Fruit fly (Drosophila melanogaster) whole organism, embryonic: ENCODE data around the gene CG44362.

Experiments used
- Ada2b ChIP-seq: fragments of 200-800 bp; sonication (Bioruptor generic); IDR thresholded peaks from 2 replicates; pipeline ENCODE4 v1.3.6; 2022; ENCODE audit warnings: missing biosample characterization, missing genetic modification characterization
- B-H1 ChIP-seq: fragments of 200-800 bp; sonication (Bioruptor generic); IDR thresholded peaks from 3 replicates; pipeline ENCODE4 v1.3.6; 2022; ENCODE audit warnings: missing biosample characterization, missing genetic modification characterization
- Bdp1 ChIP-seq: fragments of 200-800 bp; sonication (Bioruptor generic); optimal IDR thresholded peaks from 3 replicates; lab custom pipeline; 2016; ENCODE audit warnings: missing biosample characterization, missing genetic modification characterization
- Bgb ChIP-seq: fragments of 200-800 bp; sonication (Bioruptor generic); IDR thresholded peaks from 2 replicates; pipeline ENCODE4 v1.3.6; 2022; ENCODE audit warnings: missing biosample characterization, missing genetic modification characterization; ENCODE audit not compliant: partially characterized antibody
- CG10654 ChIP-seq: fragments of 200-800 bp; sonication (Bioruptor generic); optimal IDR thresholded peaks from 2 replicates; lab custom pipeline; 2016; ENCODE audit warnings: missing biosample characterization, missing genetic modification characterization
- CG12219 ChIP-seq: fragments of 200-800 bp; sonication (Bioruptor generic); optimal IDR thresholded peaks from 3 replicates; lab custom pipeline; 2018; ENCODE audit warnings: missing biosample characterization, mild to moderate bottlenecking, missing genetic modification characterization
- CG13624 ChIP-seq: fragments of 200-800 bp; sonication (Bioruptor generic); optimal IDR thresholded peaks from 2 replicates; lab custom pipeline; 2016; ENCODE audit warnings: missing biosample characterization, missing genetic modification characterization
- CG13894 ChIP-seq: fragments of 200-800 bp; sonication (Bioruptor generic); optimal IDR thresholded peaks from 3 replicates; lab custom pipeline; 2018; ENCODE audit warnings: missing biosample characterization, mild to moderate bottlenecking, missing genetic modification characterization, moderate library complexity
- CG14050 ChIP-seq: fragments of 200-800 bp; sonication (Bioruptor generic); IDR thresholded peaks from 3 replicates; pipeline ENCODE4 v1.3.6; 2022; ENCODE audit warnings: missing biosample characterization, missing genetic modification characterization
- CG15011 ChIP-seq: fragments of 200-800 bp; sonication (Bioruptor generic); optimal IDR thresholded peaks from 3 replicates; lab custom pipeline; 2018; ENCODE audit warnings: missing biosample characterization, mild to moderate bottlenecking, missing genetic modification characterization
- CG15514 ChIP-seq: fragments of 200-800 bp; sonication (Bioruptor generic); optimal IDR thresholded peaks from 3 replicates; lab custom pipeline; 2017; ENCODE audit warnings: missing biosample characterization, missing genetic modification characterization, mild to moderate bottlenecking, moderate library complexity, missing genetic modification reagents
- CG2199 ChIP-seq: fragments of 200-800 bp; sonication (Bioruptor generic); IDR thresholded peaks from 3 replicates; pipeline ENCODE4 v1.3.6; 2022; ENCODE audit warnings: missing biosample characterization, missing genetic modification characterization
- CG2889 ChIP-seq: fragments of 200-800 bp; sonication (Bioruptor generic); IDR thresholded peaks from 3 replicates; pipeline ENCODE4 v1.3.6; 2022; ENCODE audit warnings: missing biosample characterization, missing genetic modification characterization
- CG32772 ChIP-seq: fragments of 200-800 bp; sonication (Bioruptor generic); IDR thresholded peaks from 2 replicates; pipeline ENCODE4 v1.3.6; 2022; ENCODE audit warnings: missing biosample characterization, missing genetic modification characterization
- CG6689 ChIP-seq: fragments of 200-800 bp; sonication (Bioruptor generic); IDR thresholded peaks from 2 replicates; pipeline ENCODE4 v1.3.6; 2022; ENCODE audit warnings: missing biosample characterization, missing genetic modification characterization
- CG8290 ChIP-seq, 3 experiments: fragments of 200-800 bp; sonication (Bioruptor generic); optimal IDR thresholded peaks; 2 replicates each; lab custom pipeline; 2016 to 2019; ENCODE audit warnings: missing biosample characterization in 3 of 3, missing genetic modification characterization in 3 of 3, mild to moderate bottlenecking in 2 of 3, moderate library complexity in 1 of 3
- CG9797 ChIP-seq: fragments of 200-800 bp; sonication (Bioruptor generic); optimal IDR thresholded peaks from 3 replicates; lab custom pipeline; 2018; ENCODE audit warnings: missing biosample characterization, mild to moderate bottlenecking, missing genetic modification characterization
- D19A ChIP-seq: fragments of 200-800 bp; optimal IDR thresholded peaks from 3 replicates; lab custom pipeline; 2019; ENCODE audit warnings: missing biosample characterization, mild to moderate bottlenecking, missing genetic modification characterization, moderate library complexity
- Ets65A ChIP-seq: fragments of 200-800 bp; sonication (Bioruptor generic); peaks from one replicate; lab custom pipeline; 2016; ENCODE audit warnings: missing biosample characterization, missing genetic modification characterization
- Fer3 ChIP-seq: fragments of 200-800 bp; sonication (Bioruptor generic); optimal IDR thresholded peaks from 2 replicates; lab custom pipeline; 2018; ENCODE audit warnings: missing biosample characterization, mild to moderate bottlenecking, missing genetic modification characterization, moderate library complexity
- HLH54F ChIP-seq: fragments of 200-800 bp; sonication (Bioruptor generic); optimal IDR thresholded peaks from 3 replicates; lab custom pipeline; 2016; ENCODE audit warnings: missing biosample characterization, missing genetic modification characterization
- HmgZ ChIP-seq: fragments of 200-800 bp; sonication (Bioruptor generic); optimal IDR thresholded peaks from 2 replicates; lab custom pipeline; 2018; ENCODE audit warnings: missing biosample characterization, mild to moderate bottlenecking, missing genetic modification characterization
- Hr78 ChIP-seq, 2 experiments: fragments of 200-800 bp in 1 of 2; fragments of >200 bp in 1 of 2; sonication (Bioruptor generic) in 1 of 2; optimal IDR thresholded peaks; 2 replicates each; lab custom pipeline; 2017 to 2019; ENCODE audit warnings: missing biosample characterization in 2 of 2, missing genetic modification characterization in 2 of 2, mild to moderate bottlenecking in 1 of 2, moderate library complexity in 1 of 2
- Max ChIP-seq: fragments of 200-800 bp; sonication (Bioruptor generic); optimal IDR thresholded peaks from 2 replicates; lab custom pipeline; 2016; ENCODE audit warnings: missing biosample characterization, mild to moderate bottlenecking, missing genetic modification characterization
- Mes4 ChIP-seq: fragments of 200-800 bp; sonication (Bioruptor generic); optimal IDR thresholded peaks from 2 replicates; lab custom pipeline; 2016; ENCODE audit warnings: missing biosample characterization, missing genetic modification characterization
- Nf-YB ChIP-seq: fragments of 200-800 bp; sonication (Bioruptor generic); optimal IDR thresholded peaks from 3 replicates; lab custom pipeline; 2019; ENCODE audit warnings: missing biosample characterization, mild to moderate bottlenecking, missing genetic modification characterization, moderate library complexity
- Optix ChIP-seq: fragments of 200-800 bp; sonication (Bioruptor generic); IDR thresholded peaks from 3 replicates; pipeline ENCODE4 v1.3.6; 2022; ENCODE audit warnings: missing biosample characterization, missing genetic modification characterization
- Scr ChIP-seq: fragments of 200-800 bp; sonication (Bioruptor generic); IDR thresholded peaks from 2 replicates; pipeline ENCODE4 v1.3.6; 2022; ENCODE audit warnings: missing biosample characterization, missing genetic modification characterization; ENCODE audit not compliant: partially characterized antibody
- Six4 ChIP-seq: fragments of 200-800 bp; sonication (Bioruptor generic); optimal IDR thresholded peaks from 2 replicates; lab custom pipeline; 2016; ENCODE audit warnings: missing biosample characterization, missing genetic modification characterization
- amos ChIP-seq: fragments of 200-800 bp; sonication (Bioruptor generic); IDR thresholded peaks from 2 replicates; pipeline ENCODE4 v1.3.6; 2022; ENCODE audit warnings: missing biosample characterization, missing genetic modification characterization; ENCODE audit not compliant: partially characterized antibody
- bowl ChIP-seq: fragments of 200-800 bp; sonication (Bioruptor generic); IDR thresholded peaks from 2 replicates; pipeline ENCODE4 v1.3.6; 2022; ENCODE audit warnings: missing biosample characterization, missing genetic modification characterization
- chm ChIP-seq: fragments of 200-800 bp; sonication (Bioruptor generic); IDR thresholded peaks from 2 replicates; pipeline ENCODE4 v1.3.6; 2022; ENCODE audit warnings: missing biosample characterization, missing genetic modification characterization
- ci ChIP-seq: fragments of 200-800 bp; sonication (Bioruptor generic); IDR thresholded peaks from 3 replicates; pipeline ENCODE4 v1.3.6; 2022; ENCODE audit warnings: missing biosample characterization, missing genetic modification characterization
- eve ChIP-seq, 2 experiments: fragments of >200 bp; optimal IDR thresholded peaks; 2 replicates each; lab custom pipeline; 2017; ENCODE audit warnings: missing biosample characterization in 2 of 2, missing genetic modification characterization in 2 of 2
- gcm ChIP-seq: fragments of 200-800 bp; sonication (Bioruptor generic); optimal IDR thresholded peaks from 2 replicates; lab custom pipeline; 2019; ENCODE audit warnings: missing biosample characterization, mild to moderate bottlenecking, missing genetic modification characterization, moderate library complexity
- insv ChIP-seq, 2 experiments: fragments of 200-800 bp; sonication (Bioruptor generic); optimal IDR thresholded peaks; 3 replicates each; lab custom pipeline; 2016 to 2018; ENCODE audit warnings: missing biosample characterization in 2 of 2, missing genetic modification characterization in 2 of 2
- lab ChIP-seq: fragments of 200-800 bp; sonication (Bioruptor generic); optimal IDR thresholded peaks from 3 replicates; lab custom pipeline; 2017; ENCODE audit warnings: missing biosample characterization, missing genetic modification characterization, mild to moderate bottlenecking, moderate library complexity, missing genetic modification reagents
- lilli ChIP-seq: fragments of 200-800 bp; sonication (Bioruptor generic); optimal IDR thresholded peaks from 3 replicates; lab custom pipeline; 2016; ENCODE audit warnings: missing biosample characterization, missing genetic modification characterization
- lola ChIP-seq, 3 experiments: fragments of >200 bp in 2 of 3; fragments of 200-800 bp in 1 of 3; sonication (Bioruptor generic) in 1 of 3; optimal IDR thresholded peaks; 2 replicates each; lab custom pipeline; 2017 to 2019; ENCODE audit warnings: missing biosample characterization in 3 of 3, missing genetic modification characterization in 3 of 3, mild to moderate bottlenecking in 1 of 3, moderate library complexity in 1 of 3
- nerfin-2 ChIP-seq: fragments of 200-800 bp; sonication (Bioruptor generic); IDR thresholded peaks from 2 replicates; pipeline ENCODE4 v1.3.6; 2022; ENCODE audit warnings: missing biosample characterization, missing genetic modification characterization; ENCODE audit not compliant: partially characterized antibody
- prd ChIP-seq, 3 experiments: fragments of >200 bp in 2 of 3; fragments of 200-800 bp in 1 of 3; sonication (Bioruptor generic) in 1 of 3; optimal IDR thresholded peaks in 2 of 3; IDR thresholded peaks in 1 of 3; 2 replicates in 2 of 3; 3 replicates in 1 of 3; pipeline versions ENCODE4 v1.3.6 to Lab custom; 2017 to 2022; ENCODE audit warnings: missing biosample characterization in 1 of 3, missing genetic modification characterization in 1 of 3
- schlank ChIP-seq: fragments of 200-800 bp; sonication (Bioruptor generic); optimal IDR thresholded peaks from 2 replicates; lab custom pipeline; 2018; ENCODE audit warnings: missing biosample characterization, mild to moderate bottlenecking, missing genetic modification characterization
- tap ChIP-seq: fragments of 200-800 bp; optimal IDR thresholded peaks from 3 replicates; lab custom pipeline; 2019; ENCODE audit warnings: missing biosample characterization, mild to moderate bottlenecking, missing genetic modification characterization, moderate library complexity
- vvl ChIP-seq: fragments of 200-800 bp; sonication (Bioruptor generic); IDR thresholded peaks from 2 replicates; pipeline ENCODE4 v1.3.6; 2022; ENCODE audit warnings: missing biosample characterization, missing genetic modification characterization
- wdn ChIP-seq: fragments of 200-800 bp; sonication (Bioruptor generic); IDR thresholded peaks from 2 replicates; pipeline ENCODE4 v1.3.6; 2022; ENCODE audit warnings: missing biosample characterization, missing genetic modification characterization
- wor ChIP-seq: fragments of 200-800 bp; sonication (Bioruptor generic); IDR thresholded peaks from 2 replicates; pipeline ENCODE4 v1.3.6; 2022; ENCODE audit warnings: missing biosample characterization, missing genetic modification characterization
- z ChIP-seq: fragments of 200-800 bp; sonication (Bioruptor generic); IDR thresholded peaks from 3 replicates; pipeline ENCODE4 v1.3.6; 2022; ENCODE audit warnings: missing biosample characterization, missing genetic modification characterization
- zen ChIP-seq: fragments of 200-800 bp; sonication (Bioruptor generic); optimal IDR thresholded peaks from 3 replicates; lab custom pipeline; 2018; ENCODE audit warnings: missing biosample characterization, mild to moderate bottlenecking, missing genetic modification characterization, moderate library complexity

CG44362 gene

dm6 chr3L:11379698-11380438 is 17.5 kb upstream of the CG44362 start:
- TF ChIP-seq Optix (GFP tag; lab: Robert Waterston, UW): 0 out of 3 replicates have a peak, but pooled peaks have one; percentile 33
- no peak for TF ChIP-seq CG15011 (GFP tag; lab: Kevin White, UChicago)
- peak; percentile 52 for TF ChIP-seq lab (GFP tag; lab: Kevin White, UChicago)
- TF ChIP-seq CG32772: peak; percentile 15; the same call in 1 of the 2 replicates
- no peak for TF ChIP-seq insv (GFP tag; optimal IDR thresholded peaks at IDR 0.05; lab: Kevin White, UChicago)
- TF ChIP-seq Nf-YB (GFP tag; lab: Kevin White, UChicago): peak; percentile 7
- no peak for TF ChIP-seq CG9797 (GFP tag; lab: Kevin White, UChicago)
- TF ChIP-seq CG2199 (GFP tag; lab: Robert Waterston, UW): peak; percentile 89; the same call in 2 of the 3 replicates
- TF ChIP-seq CG15514: peak; percentile 4
- no peak for TF ChIP-seq wor (GFP tag; lab: Robert Waterston, UW)
- peak; percentile 30 for TF ChIP-seq Six4
- peak; percentile 27 for TF ChIP-seq CG12219 (GFP tag; lab: Kevin White, UChicago)
- TF ChIP-seq Bgb (GFP tag; lab: Robert Waterston, UW): no peak
- no peak for TF ChIP-seq amos (GFP tag; lab: Robert Waterston, UW)
- no peak for TF ChIP-seq nerfin-2 (GFP tag; lab: Robert Waterston, UW)
- TF ChIP-seq vvl: peak; percentile 74
- no peak for TF ChIP-seq HLH54F
- TF ChIP-seq chm (GFP tag; lab: Robert Waterston, UW): peak; percentile 64
- peak; percentile 28 for TF ChIP-seq Mes4 (GFP tag; lab: Kevin White, UChicago)
- TF ChIP-seq CG6689 (GFP tag; lab: Robert Waterston, UW): peak; percentile 16
- TF ChIP-seq CG13894 (tag; lab: Kevin White, UChicago): no peak
- no peak for TF ChIP-seq Ets65A
- no peak for TF ChIP-seq Scr (GFP tag; lab: Robert Waterston, UW)
- TF ChIP-seq schlank (tag; lab: Kevin White, UChicago): no peak
- no peak for TF ChIP-seq HmgZ (tag; lab: Kevin White, UChicago)
- peak; percentile 49 for TF ChIP-seq D19A (tag; lab: Kevin White, UChicago)
- no peak for TF ChIP-seq z (GFP tag; lab: Robert Waterston, UW)
- TF ChIP-seq zen (tag; lab: Kevin White, UChicago): no peak
- TF ChIP-seq CG8290 (GFP tag; optimal IDR thresholded peaks at IDR 0.05; lab: Kevin White, UChicago): peak; percentile 1
- TF ChIP-seq CG8290 (tag; optimal IDR thresholded peaks at IDR 0.05; lab: Kevin White, UChicago): peak in 1 of 2 experiments; percentile 53
- no peak for TF ChIP-seq CG10654 (GFP tag; lab: Kevin White, UChicago)
- TF ChIP-seq ci (GFP tag; lab: Robert Waterston, UW): peak; percentile 80
- no peak for TF ChIP-seq CG14050
- TF ChIP-seq Max: peak; percentile 19
- no peak for TF ChIP-seq prd (optimal IDR thresholded peaks at IDR 0.05; lab: Kevin White, UChicago)
- TF ChIP-seq prd (GFP tag; IDR thresholded peaks at IDR 0.05; lab: Robert Waterston, UW): peak; percentile 40; the same call in 2 of the 3 replicates
- TF ChIP-seq lola (GFP tag; optimal IDR thresholded peaks at IDR 0.05; lab: Kevin White, UChicago): peak in 1 of 3 experiments; percentile 48
- TF ChIP-seq B-H1 (GFP tag; lab: Robert Waterston, UW): no peak; the same call in 2 of the 3 replicates
- no peak for TF ChIP-seq CG2889 (GFP tag; lab: Robert Waterston, UW)
- TF ChIP-seq Fer3: peak; percentile 5
- TF ChIP-seq lilli (GFP tag; lab: Kevin White, UChicago): peak; percentile 11
- TF ChIP-seq Bdp1 (GFP tag; lab: Kevin White, UChicago): no peak
- TF ChIP-seq gcm (GFP tag; lab: Kevin White, UChicago): peak; percentile 28
- TF ChIP-seq wdn: no peak
- TF ChIP-seq bowl (GFP tag; lab: Robert Waterston, UW): no peak
- peak; percentile 35 for TF ChIP-seq tap
- peak; percentile 18; the same call in 1 of the 2 replicates for TF ChIP-seq Ada2b (GFP tag; lab: Robert Waterston, UW)
- no peak for TF ChIP-seq CG13624 (GFP tag; lab: Kevin White, UChicago)
- peak in 1 of 2 experiments; percentile 19 for TF ChIP-seq Hr78 (GFP tag; optimal IDR thresholded peaks at IDR 0.05; lab: Kevin White, UChicago)
- peak in 1 of 2 experiments; percentile 65 for TF ChIP-seq eve (GFP tag; optimal IDR thresholded peaks at IDR 0.05; lab: Kevin White, UChicago)
